Fruit fly (Drosophila melanogaster) whole organism: ENCODE results near the gene CG46462.

Experiments used
- CG8478 ChIP-seq: fragments of >200 bp; optimal IDR thresholded peaks from 2 replicates; lab custom pipeline; 2018; ENCODE audit warnings: inconsistent platforms
- Dll ChIP-seq: fragments of >200 bp; optimal IDR thresholded peaks from 2 replicates; lab custom pipeline; 2017
- EcR ChIP-seq, 2 experiments: fragments of >200 bp; optimal IDR thresholded peaks; 2 replicates each; lab custom pipeline; 2017; ENCODE audit warnings: missing biosample characterization in 2 of 2, missing genetic modification characterization in 2 of 2, missing genetic modification reagents in 2 of 2
- pan ChIP-seq: fragments of >200 bp; optimal IDR thresholded peaks from 2 replicates; lab custom pipeline; 2017
- psq ChIP-seq: fragments of >200 bp; optimal IDR thresholded peaks from 2 replicates; lab custom pipeline; 2017
- usp ChIP-seq: fragments of >200 bp; optimal IDR thresholded peaks from 2 replicates; lab custom pipeline; 2017; ENCODE audit warnings: missing biosample characterization, missing genetic modification characterization, mixed read lengths

CG46462 gene

DNA sequence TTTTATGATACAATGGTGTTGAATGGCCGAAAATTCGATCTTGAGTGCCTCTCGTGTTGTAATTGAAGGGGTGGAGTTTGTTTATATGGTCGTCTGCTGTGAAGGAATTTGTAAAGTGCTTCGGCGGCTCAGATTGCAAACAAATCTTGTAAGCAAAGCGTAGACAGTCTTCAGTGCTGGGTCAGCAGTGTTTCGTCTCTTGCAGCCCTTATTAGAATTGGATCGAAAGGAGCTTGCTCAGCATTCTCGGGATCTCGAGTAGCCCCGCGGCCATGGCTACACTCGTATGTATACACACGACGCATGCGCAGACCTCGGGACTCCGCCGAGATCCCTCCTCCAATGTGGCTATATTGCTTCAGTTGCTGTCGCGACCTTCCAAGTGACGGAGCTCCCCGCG lies 46.6 kb downstream of the CG46462 start:
- no peak for TF ChIP-seq EcR (GFP tag; optimal IDR thresholded peaks at IDR 0.05; lab: Kevin White, UChicago)
- no peak for TF ChIP-seq psq
- TF ChIP-seq usp (GFP tag; lab: Kevin White, UChicago) = no peak
- TF ChIP-seq pan (lab: Kevin White, UChicago) = no peak
- no peak for TF ChIP-seq Dll (lab: Kevin White, UChicago)
- TF ChIP-seq CG8478 = no peak

DNA sequence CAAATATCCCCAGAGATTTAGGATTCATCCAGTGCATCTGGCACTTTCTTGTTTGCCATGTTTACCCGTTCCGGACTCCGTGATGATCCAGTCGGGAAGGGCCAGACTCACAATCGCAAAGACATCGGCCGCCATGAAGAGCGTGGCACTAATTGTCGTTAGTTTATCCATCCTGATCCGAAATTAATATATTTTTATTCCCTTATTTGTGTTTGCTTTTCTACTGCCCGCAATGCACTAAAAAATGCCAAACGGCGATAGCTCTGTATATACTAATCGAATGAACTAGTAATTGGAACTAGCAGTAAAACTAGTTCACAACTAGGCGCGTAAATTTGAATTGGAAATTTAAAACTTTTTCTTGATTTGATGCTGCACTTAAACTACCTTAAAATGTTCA lies 48.1 kb downstream of the CG46462 start, which contains the start of gene CG14182:
TSS of gene CG14182 (minus strand) at position 221 of the 400 bp plus-strand sequence.
- TF ChIP-seq psq (no peak), EcR (GFP tag; optimal IDR thresholded peaks at IDR 0.05; lab: Kevin White, UChicago) (no peak), Dll (lab: Kevin White, UChicago) (no peak), pan (lab: Kevin White, UChicago) (no peak), usp (GFP tag; lab: Kevin White, UChicago) (no peak), CG8478 (no peak)

DNA sequence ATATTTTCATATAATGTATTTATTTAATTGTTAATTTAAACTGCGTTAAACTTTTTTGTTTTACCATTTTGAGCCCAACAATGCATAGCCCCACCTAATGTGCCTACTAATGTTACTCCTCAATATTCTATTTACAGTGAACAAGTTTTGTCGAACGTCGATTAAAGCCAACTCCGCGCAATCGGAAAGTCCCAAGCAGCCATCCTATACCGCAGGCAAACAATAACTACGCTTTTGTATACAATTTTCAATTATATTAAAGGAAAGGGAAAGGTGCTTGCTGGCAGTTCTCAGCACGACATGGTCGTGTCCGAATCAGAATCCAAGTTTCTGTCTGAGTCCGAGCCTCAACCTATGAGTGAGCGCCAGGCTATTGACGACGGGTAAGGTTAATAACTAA lies 49.9 kb downstream of the CG46462 start, which contains the start of gene CG17732:
TSS of gene CG17732 (plus strand) at position 301 of the 400 bp plus-strand sequence.
- TF ChIP-seq EcR (GFP tag; optimal IDR thresholded peaks at IDR 0.05; lab: Kevin White, UChicago) = no peak
- no peak for TF ChIP-seq CG8478
- TF ChIP-seq psq = no peak
